Worm (Caenorhabditis elegans): ENCODE data around the gene slc-36.5.

ce11 chrII:6846723-6847122 lies 30.1 kb downstream of the slc-36.5 start:
- TF ChIP-seq snpc-4 (tag; optimal IDR thresholded peaks at IDR 0.05) (no peak), mep-1 (tag; optimal IDR thresholded peaks at IDR 0.05) (no peak), nhr-12 (tag; optimal IDR thresholded peaks at IDR 0.05) (no peak), lsy-2 (tag; optimal IDR thresholded peaks at IDR 0.05) (no peak), mab-5 (tag; optimal IDR thresholded peaks at IDR 0.05) (no peak), blmp-1 (tag; optimal IDR thresholded peaks at IDR 0.05) (no peak), pha-4 (tag; optimal IDR thresholded peaks at IDR 0.05) (no peak), sem-2 (GFP tag; optimal IDR thresholded peaks at IDR 0.05) (no peak), elt-3 (tag; optimal IDR thresholded peaks at IDR 0.05) (no peak)
